Fruit fly (Drosophila melanogaster) whole organism, embryonic: ENCODE results near the gene schlank.

Source experiments
- ATbp ChIP-seq: fragments of 200-800 bp; sonication (Bioruptor generic); optimal IDR thresholded peaks from 2 replicates; lab custom pipeline; 2017; ENCODE audit warnings: missing biosample characterization, mild to moderate bottlenecking, missing genetic modification characterization, missing genetic modification reagents
- Aef1 ChIP-seq: fragments of 200-800 bp; sonication (Bioruptor generic); IDR thresholded peaks from 3 replicates; pipeline ENCODE4 v1.3.6; 2022; ENCODE audit warnings: missing biosample characterization, missing genetic modification characterization
- Blimp-1 ChIP-seq: fragments of 200-800 bp; sonication (Bioruptor generic); optimal IDR thresholded peaks from 3 replicates; lab custom pipeline; 2018; ENCODE audit warnings: missing biosample characterization, missing genetic modification characterization, mild to moderate bottlenecking, moderate library complexity, missing genetic modification reagents
- CG10147 ChIP-seq: fragments of 200-800 bp; sonication (Bioruptor generic); optimal IDR thresholded peaks from 2 replicates; lab custom pipeline; 2019; ENCODE audit warnings: missing biosample characterization, mild to moderate bottlenecking, missing genetic modification characterization, moderate library complexity
- CG10321 ChIP-seq: fragments of 200-800 bp; sonication (Bioruptor generic); IDR thresholded peaks from 2 replicates; pipeline ENCODE4 v1.3.6; 2022; ENCODE audit warnings: missing biosample characterization, missing genetic modification characterization
- CG10565 ChIP-seq: fragments of 200-800 bp; sonication (Bioruptor generic); optimal IDR thresholded peaks from 3 replicates; lab custom pipeline; 2016; ENCODE audit warnings: missing biosample characterization, mild to moderate bottlenecking, missing genetic modification characterization
- CG1233 ChIP-seq: fragments of 200-800 bp; sonication (Bioruptor generic); optimal IDR thresholded peaks from 4 replicates; lab custom pipeline; 2018; ENCODE audit warnings: missing biosample characterization, mild to moderate bottlenecking, missing genetic modification characterization
- CG12659 ChIP-seq: fragments of 200-800 bp; sonication (Bioruptor generic); optimal IDR thresholded peaks from 3 replicates; lab custom pipeline; 2017; ENCODE audit warnings: mild to moderate bottlenecking, missing biosample characterization, missing genetic modification reagents, missing genetic modification characterization
- CG14014 ChIP-seq: fragments of 200-800 bp; sonication (Bioruptor generic); IDR thresholded peaks from 2 replicates; pipeline ENCODE4 v1.3.6; 2022; ENCODE audit warnings: missing biosample characterization, missing genetic modification characterization
- CG15011 ChIP-seq: fragments of 200-800 bp; sonication (Bioruptor generic); optimal IDR thresholded peaks from 3 replicates; lab custom pipeline; 2018; ENCODE audit warnings: missing biosample characterization, mild to moderate bottlenecking, missing genetic modification characterization
- CG17361 ChIP-seq: fragments of 200-800 bp; sonication (Bioruptor generic); IDR thresholded peaks from 3 replicates; pipeline ENCODE4 v1.3.6; 2022; ENCODE audit warnings: missing biosample characterization, missing genetic modification characterization
- CG18011 ChIP-seq: fragments of 200-800 bp; sonication (Bioruptor generic); optimal IDR thresholded peaks from 2 replicates; lab custom pipeline; 2017; ENCODE audit warnings: missing biosample characterization, missing genetic modification characterization, mild to moderate bottlenecking, moderate library complexity, missing genotype
- CG2712 ChIP-seq: fragments of 200-800 bp; optimal IDR thresholded peaks from 3 replicates; lab custom pipeline; 2019; ENCODE audit warnings: missing biosample characterization, mild to moderate bottlenecking, missing genetic modification characterization, moderate library complexity
- CG3407 ChIP-seq: fragments of 200-800 bp; sonication (Bioruptor generic); optimal IDR thresholded peaks from 2 replicates; lab custom pipeline; 2018; ENCODE audit warnings: missing biosample characterization, mild to moderate bottlenecking, missing genetic modification characterization
- CG5953 ChIP-seq: fragments of 200-800 bp; sonication (Bioruptor generic); IDR thresholded peaks from 2 replicates; pipeline ENCODE4 v1.3.6; 2022; ENCODE audit warnings: missing biosample characterization, missing genetic modification characterization
- CG6654 ChIP-seq: fragments of 200-800 bp; sonication (Bioruptor generic); optimal IDR thresholded peaks from 2 replicates; lab custom pipeline; 2017; ENCODE audit warnings: missing biosample characterization, mild to moderate bottlenecking, missing genetic modification characterization
- CG8765 ChIP-seq: fragments of 200-800 bp; sonication (Bioruptor generic); IDR thresholded peaks from 2 replicates; pipeline ENCODE4 v1.3.6; 2022; ENCODE audit warnings: missing biosample characterization, missing genetic modification characterization
- D19A ChIP-seq: fragments of 200-800 bp; optimal IDR thresholded peaks from 3 replicates; lab custom pipeline; 2019; ENCODE audit warnings: missing biosample characterization, mild to moderate bottlenecking, missing genetic modification characterization, moderate library complexity
- D19B ChIP-seq: fragments of 200-800 bp; sonication (Bioruptor generic); optimal IDR thresholded peaks from 2 replicates; lab custom pipeline; 2017; ENCODE audit warnings: missing biosample characterization, mild to moderate bottlenecking, missing genetic modification characterization
- Elba2 ChIP-seq: fragments of 200-800 bp; sonication (Bioruptor generic); optimal IDR thresholded peaks from 3 replicates; lab custom pipeline; 2016; ENCODE audit warnings: missing biosample characterization, missing genetic modification characterization
- Fer3 ChIP-seq: fragments of 200-800 bp; sonication (Bioruptor generic); optimal IDR thresholded peaks from 2 replicates; lab custom pipeline; 2018; ENCODE audit warnings: missing biosample characterization, mild to moderate bottlenecking, missing genetic modification characterization, moderate library complexity
- HLH3B ChIP-seq: fragments of 200-800 bp; sonication (Bioruptor generic); IDR thresholded peaks from 2 replicates; pipeline ENCODE4 v1.3.6; 2022; ENCODE audit warnings: missing biosample characterization, missing genetic modification characterization
- HmgD ChIP-seq: fragments of 200-800 bp; sonication (Bioruptor generic); optimal IDR thresholded peaks from 3 replicates; lab custom pipeline; 2016; ENCODE audit warnings: missing biosample characterization, missing genetic modification characterization
- MTF-1 ChIP-seq: fragments of 200-800 bp; sonication (Bioruptor generic); optimal IDR thresholded peaks from 2 replicates; lab custom pipeline; 2018; ENCODE audit warnings: missing biosample characterization, mild to moderate bottlenecking, missing genetic modification characterization, borderline replicate concordance
- Mad ChIP-seq: fragments of 200-800 bp; sonication (Bioruptor generic); optimal IDR thresholded peaks from 2 replicates; lab custom pipeline; 2016; ENCODE audit warnings: missing biosample characterization, missing genetic modification characterization
- Meics ChIP-seq: fragments of 200-800 bp; sonication (Bioruptor generic); optimal IDR thresholded peaks from 2 replicates; lab custom pipeline; 2017; ENCODE audit warnings: missing biosample characterization, mild to moderate bottlenecking, missing genetic modification characterization
- Nf-YC ChIP-seq: fragments of 200-800 bp; optimal IDR thresholded peaks from 3 replicates; lab custom pipeline; 2019; ENCODE audit warnings: missing biosample characterization, mild to moderate bottlenecking, missing genetic modification characterization, moderate library complexity
- Opbp ChIP-seq: fragments of 200-800 bp; sonication (Bioruptor generic); IDR thresholded peaks from 3 replicates; pipeline ENCODE4 v1.3.6; 2022; ENCODE audit warnings: missing biosample characterization, missing genetic modification characterization; ENCODE audit not compliant: partially characterized antibody
- Rfx ChIP-seq: fragments of 200-800 bp; sonication (Bioruptor generic); IDR thresholded peaks from 2 replicates; pipeline ENCODE4 v1.3.6; 2022; ENCODE audit warnings: missing biosample characterization, missing genetic modification characterization
- Side ChIP-seq: fragments of 200-800 bp; sonication (Bioruptor generic); optimal IDR thresholded peaks from 2 replicates; lab custom pipeline; 2016; ENCODE audit warnings: missing biosample characterization, missing genetic modification characterization
- Taf1 ChIP-seq: fragments of 200-800 bp; sonication (Bioruptor generic); IDR thresholded peaks from 2 replicates; pipeline ENCODE4 v1.3.6; 2022; ENCODE audit warnings: missing biosample characterization, missing genetic modification characterization
- Vsx1 ChIP-seq: fragments of 200-800 bp; sonication (Bioruptor generic); optimal IDR thresholded peaks from 2 replicates; lab custom pipeline; 2017; ENCODE audit warnings: missing biosample characterization, mild to moderate bottlenecking, missing genetic modification characterization, missing genetic modification reagents
- aop ChIP-seq: fragments of 200-800 bp; sonication (Bioruptor generic); IDR thresholded peaks from 2 replicates; pipeline ENCODE4 v1.3.6; 2022; ENCODE audit warnings: missing biosample characterization, missing genetic modification characterization
- ato ChIP-seq: fragments of 200-800 bp; sonication (Bioruptor generic); IDR thresholded peaks from 2 replicates; pipeline ENCODE4 v1.3.6; 2022; ENCODE audit warnings: missing biosample characterization, missing genetic modification characterization; ENCODE audit not compliant: partially characterized antibody
- da ChIP-seq: fragments of 200-800 bp; sonication (Bioruptor generic); optimal IDR thresholded peaks from 2 replicates; lab custom pipeline; 2016; ENCODE audit warnings: missing biosample characterization, missing genetic modification characterization
- ewg ChIP-seq: fragments of 200-800 bp; sonication (Bioruptor generic); optimal IDR thresholded peaks from 3 replicates; lab custom pipeline; 2017; ENCODE audit warnings: mild to moderate bottlenecking, missing biosample characterization, missing genetic modification reagents, missing genetic modification characterization
- grn ChIP-seq: fragments of 200-800 bp; sonication (Bioruptor generic); optimal IDR thresholded peaks from 3 replicates; lab custom pipeline; 2017; ENCODE audit warnings: missing biosample characterization, missing genetic modification characterization
- inv ChIP-seq: fragments of 200-800 bp; sonication (Bioruptor generic); IDR thresholded peaks from 2 replicates; pipeline ENCODE4 v1.3.6; 2022; ENCODE audit warnings: missing biosample characterization, missing genetic modification characterization; ENCODE audit not compliant: partially characterized antibody
- nau ChIP-seq: fragments of 200-800 bp; sonication (Bioruptor generic); optimal IDR thresholded peaks from 3 replicates; lab custom pipeline; 2017; ENCODE audit warnings: missing biosample characterization, mild to moderate bottlenecking, missing genetic modification characterization, missing genetic modification reagents
- nom ChIP-seq: fragments of 200-800 bp; sonication (Bioruptor generic); optimal IDR thresholded peaks from 2 replicates; lab custom pipeline; 2017; ENCODE audit warnings: missing biosample characterization, missing genetic modification characterization, mild to moderate bottlenecking, moderate library complexity, missing genetic modification reagents
- pb ChIP-seq: fragments of 200-800 bp; sonication (Bioruptor generic); optimal IDR thresholded peaks from 3 replicates; lab custom pipeline; 2016; ENCODE audit warnings: missing biosample characterization, missing genetic modification characterization
- pita ChIP-seq: fragments of 200-800 bp; sonication (Bioruptor generic); optimal IDR thresholded peaks from 2 replicates; lab custom pipeline; 2017; ENCODE audit warnings: missing biosample characterization, mild to moderate bottlenecking, missing genetic modification characterization
- sens-2 ChIP-seq: fragments of 200-800 bp; sonication (Bioruptor generic); IDR thresholded peaks from 2 replicates; pipeline ENCODE4 v1.3.6; 2022; ENCODE audit warnings: missing biosample characterization, missing genetic modification characterization
- seq ChIP-seq: fragments of 200-800 bp; sonication (Bioruptor generic); IDR thresholded peaks from 2 replicates; pipeline ENCODE4 v1.3.6; 2022; ENCODE audit warnings: missing biosample characterization, missing genetic modification characterization
- slou ChIP-seq: fragments of 200-800 bp; sonication (Bioruptor generic); optimal IDR thresholded peaks from 3 replicates; lab custom pipeline; 2016; ENCODE audit warnings: missing biosample characterization, missing genetic modification characterization
- tap ChIP-seq: fragments of 200-800 bp; optimal IDR thresholded peaks from 3 replicates; lab custom pipeline; 2019; ENCODE audit warnings: missing biosample characterization, mild to moderate bottlenecking, missing genetic modification characterization, moderate library complexity
- usp ChIP-seq: fragments of >200 bp; optimal IDR thresholded peaks from 2 replicates; lab custom pipeline; 2017; ENCODE audit warnings: missing biosample characterization, missing genetic modification characterization
- vfl ChIP-seq: fragments of 200-800 bp; sonication (Bioruptor generic); optimal IDR thresholded peaks from 2 replicates; lab custom pipeline; 2016; ENCODE audit warnings: missing biosample characterization, missing genetic modification characterization

The schlank gene

DNA sequence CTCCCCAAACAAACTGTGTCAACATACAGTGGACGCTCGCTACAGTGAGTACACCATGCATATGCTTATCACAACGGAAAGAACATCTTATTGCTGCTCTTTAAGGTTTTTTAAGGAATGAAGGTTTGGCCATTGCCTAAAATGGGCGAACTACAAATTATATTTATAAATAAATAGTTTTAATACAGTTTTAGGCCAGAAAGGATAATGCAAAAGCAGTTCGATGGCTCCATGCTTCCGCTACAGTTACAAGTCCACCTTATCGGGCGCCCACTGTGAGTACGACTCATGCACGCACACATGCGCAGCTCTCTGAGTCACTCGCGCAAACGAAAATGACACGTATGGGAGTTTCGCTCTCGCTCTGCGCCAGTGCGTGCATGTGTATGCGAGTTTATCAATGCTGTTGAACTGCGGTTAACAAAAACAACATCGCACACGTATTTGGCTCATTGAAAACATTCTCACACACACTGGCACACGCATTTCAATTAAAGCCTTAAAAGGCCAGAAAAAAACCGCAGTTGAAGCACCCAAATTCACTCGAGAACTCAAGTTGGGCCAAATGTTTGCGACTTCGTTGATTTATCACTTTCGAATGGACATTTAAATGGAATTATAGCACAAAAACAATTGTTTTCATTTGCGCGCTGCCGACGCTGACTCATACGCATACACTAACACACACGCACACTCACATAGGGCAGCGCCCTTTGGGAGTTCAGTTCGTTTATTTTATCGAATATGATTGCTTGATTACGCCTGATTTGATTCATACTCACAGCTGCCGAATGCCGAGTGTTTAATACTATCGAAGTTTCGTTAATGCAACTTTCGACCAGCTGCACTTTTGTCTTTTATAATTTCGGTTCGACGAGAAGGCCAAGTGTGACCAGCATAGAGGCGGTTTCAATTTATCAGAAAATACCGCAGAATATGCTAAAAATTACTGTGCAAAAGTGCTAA is 42.5 kb downstream of the schlank start, which contains the start of gene sqh (continued):
- no peak for TF ChIP-seq pita (GFP tag; lab: Kevin White, UChicago)
- peak; percentile 83 for TF ChIP-seq D19A (tag; lab: Kevin White, UChicago)
- TF ChIP-seq ewg = peak; percentile 88
- peak; percentile 79 for TF ChIP-seq Mad (GFP tag; lab: Kevin White, UChicago)
- TF ChIP-seq Blimp-1 (GFP tag; lab: Kevin White, UChicago) = peak; percentile 78
- TF ChIP-seq usp (GFP tag; lab: Kevin White, UChicago) = no peak
- TF ChIP-seq HLH3B (GFP tag; lab: Robert Waterston, UW) = peak; percentile 90
- peak; percentile 39 for TF ChIP-seq CG6654
- TF ChIP-seq MTF-1 (GFP tag; lab: Kevin White, UChicago) = peak; percentile 47
- TF ChIP-seq CG10565 (GFP tag; lab: Kevin White, UChicago) = no peak
- TF ChIP-seq tap (tag; lab: Kevin White, UChicago) = peak; percentile 77
- TF ChIP-seq Opbp (GFP tag; lab: Robert Waterston, UW) = no peak
- no peak for TF ChIP-seq da
- TF ChIP-seq CG10147 (GFP tag; lab: Kevin White, UChicago) = peak; percentile 74
- TF ChIP-seq slou (GFP tag; lab: Kevin White, UChicago) = peak; percentile 72
- peak; percentile 81; the same call in 1 of the 2 replicates for TF ChIP-seq Taf1
- peak; percentile 67 for TF ChIP-seq D19B (GFP tag; lab: Kevin White, UChicago)
- peak; percentile 88 for TF ChIP-seq CG2712 (tag; lab: Kevin White, UChicago)
- TF ChIP-seq Side (GFP tag; lab: Kevin White, UChicago) = no peak
- peak; percentile 84 for TF ChIP-seq CG1233 (GFP tag; lab: Kevin White, UChicago)
- TF ChIP-seq CG3407 (GFP tag; lab: Kevin White, UChicago) = peak; percentile 87
- no peak for TF ChIP-seq HmgD
- TF ChIP-seq CG5953 (GFP tag; lab: Robert Waterston, UW) = peak; percentile 77
- TF ChIP-seq CG14014 = peak; percentile 88
- TF ChIP-seq nau (GFP tag; lab: Kevin White, UChicago) = peak; percentile 84
- peak; percentile 70 for TF ChIP-seq sens-2 (GFP tag; lab: Robert Waterston, UW)
- peak; percentile 22 for TF ChIP-seq grn (GFP tag; lab: Kevin White, UChicago)
- TF ChIP-seq CG17361 (GFP tag; lab: Robert Waterston, UW) = peak; percentile 88
- peak; percentile 70 for TF ChIP-seq nom (GFP tag; lab: Kevin White, UChicago)
- peak; percentile 63; the same call in 1 of the 2 replicates for TF ChIP-seq CG10321 (GFP tag; lab: Robert Waterston, UW)
- TF ChIP-seq seq (GFP tag; lab: Robert Waterston, UW) = peak; percentile 92
- TF ChIP-seq Fer3 = peak; percentile 85
- peak; percentile 95 for TF ChIP-seq Rfx (GFP tag; lab: Robert Waterston, UW)
- no peak for TF ChIP-seq inv (GFP tag; lab: Robert Waterston, UW)
- TF ChIP-seq vfl = peak; percentile 63
- peak; percentile 80 for TF ChIP-seq ATbp (GFP tag; lab: Kevin White, UChicago)
- TF ChIP-seq ato (GFP tag; lab: Robert Waterston, UW) = no peak
- TF ChIP-seq Nf-YC (tag; lab: Kevin White, UChicago) = peak; percentile 84
- peak; percentile 56; the same call in 1 of the 2 replicates for TF ChIP-seq aop (GFP tag; lab: Robert Waterston, UW)
- peak; percentile 70; the same call in 1 of the 2 replicates for TF ChIP-seq CG8765
- TF ChIP-seq CG12659 (GFP tag; lab: Kevin White, UChicago) = peak; percentile 93
- TF ChIP-seq Aef1 (GFP tag; lab: Robert Waterston, UW) = peak; percentile 85
- TF ChIP-seq Vsx1 (GFP tag; lab: Kevin White, UChicago) = peak; percentile 83
- TF ChIP-seq CG15011 = no peak
- TF ChIP-seq Elba2 (GFP tag; lab: Kevin White, UChicago) = no peak
- TF ChIP-seq Meics = peak; percentile 91
- no peak for TF ChIP-seq pb (GFP tag; lab: Kevin White, UChicago)
- peak; percentile 73 for TF ChIP-seq CG18011 (GFP tag; lab: Kevin White, UChicago)
